5 worm cellular contexts compared by ENCODE assay signal in the genomic region with DNA sequence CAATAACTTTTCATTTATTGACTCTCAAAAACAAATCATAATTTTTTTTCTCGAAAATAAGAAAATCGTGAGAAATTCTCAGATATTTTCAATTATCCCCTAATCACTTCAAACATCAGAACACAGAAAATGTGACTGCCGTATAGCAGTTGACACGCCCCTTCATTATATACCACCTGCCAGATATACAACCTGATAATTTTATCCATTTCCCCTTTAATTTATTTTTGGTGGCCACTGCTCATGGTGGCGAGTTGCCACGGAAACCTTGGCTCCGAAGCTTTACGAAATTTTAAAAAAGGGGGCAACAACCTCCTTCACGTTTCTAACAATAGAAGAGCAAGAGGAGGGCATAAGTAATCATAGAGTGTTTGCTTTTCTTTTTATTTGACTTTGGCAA.
TF ChIP-seq lines count a peak whose summit lies in the region.

No protein-coding gene starts in this region.

TF ChIP-seq in whole organism, L1 larva, 84 proteins besides CTCF, POLR2A, EP300 and RAD21:
- TF ChIP-seq hpl-2 (GFP tag; optimal IDR thresholded peaks at IDR 0.05; lab: Kevin White, UChicago) = no peak
- TF ChIP-seq ceh-63 (GFP tag; optimal IDR thresholded peaks at IDR 0.05; lab: Kevin White, UChicago) = no peak
- peak; percentile 77 for TF ChIP-seq fkh-8 (tag; optimal IDR thresholded peaks at IDR 0.05; lab: Kevin White, UChicago)
- TF ChIP-seq nhr-237 (tag; optimal IDR thresholded peaks at IDR 0.05; lab: Kevin White, UChicago) = peak; percentile 45
- TF ChIP-seq irx-1 (tag; optimal IDR thresholded peaks at IDR 0.05; lab: Kevin White, UChicago) = no peak
- peak; percentile 61 for TF ChIP-seq nhr-71 (tag; optimal IDR thresholded peaks at IDR 0.05; lab: Kevin White, UChicago)

TF ChIP-seq in whole organism, L4 larva, 104 proteins besides CTCF, POLR2A, EP300 and RAD21:
- no peak for TF ChIP-seq nhr-10 (tag; optimal IDR thresholded peaks at IDR 0.05; lab: Kevin White, UChicago)
- peak; percentile 58 for TF ChIP-seq aha-1 (tag; lab: Kevin White, UChicago)
- TF ChIP-seq unc-62 (GFP tag; optimal IDR thresholded peaks at IDR 0.05 in 1 of 2; lab: Kevin White, UChicago) = peak in 1 of 2 experiments; percentile 33
- TF ChIP-seq unc-62 (tag; optimal IDR thresholded peaks at IDR 0.05; lab: Kevin White, UChicago) = no peak
- peak; percentile 43 for TF ChIP-seq nhr-11 (tag; optimal IDR thresholded peaks at IDR 0.05; lab: Kevin White, UChicago)

TF ChIP-seq in whole organism, late embryonic, 69 proteins besides CTCF, POLR2A, EP300 and RAD21:
- TF ChIP-seq che-1 (tag; optimal IDR thresholded peaks at IDR 0.05; lab: Kevin White, UChicago) (no peak), pax-1 (tag; optimal IDR thresholded peaks at IDR 0.05; lab: Kevin White, UChicago) (no peak), unc-42 (tag; optimal IDR thresholded peaks at IDR 0.05; lab: Kevin White, UChicago) (peak; percentile 29), ceh-24 (tag; optimal IDR thresholded peaks at IDR 0.05; lab: Kevin White, UChicago) (no peak), ceh-14 (tag; optimal IDR thresholded peaks at IDR 0.05; lab: Kevin White, UChicago) (peak; percentile 46)

TF ChIP-seq in whole organism, midembryonic, 9 proteins besides CTCF, POLR2A, EP300 and RAD21:
- no peak for TF ChIP-seq ztf-23 (GFP tag; IDR thresholded peaks at IDR 0.05; lab: Robert Waterston, UW)
- 0 out of 2 replicates have a peak, but pooled peaks have one; percentile 10 for TF ChIP-seq ztf-29 (GFP tag; IDR thresholded peaks at IDR 0.05; lab: Robert Waterston, UW)

TF ChIP-seq in whole organism, mixed stage, embryonic, 35 proteins besides CTCF, POLR2A, EP300 and RAD21:
- TF ChIP-seq bed-3 (GFP tag; optimal IDR thresholded peaks at IDR 0.05; lab: Kevin White, UChicago) (no peak), ces-1 (GFP tag; optimal IDR thresholded peaks at IDR 0.05; lab: Kevin White, UChicago) (peak; percentile 33), M03D4.4 (tag; optimal IDR thresholded peaks at IDR 0.05; lab: Kevin White, UChicago) (no peak), elt-1 (tag; optimal IDR thresholded peaks at IDR 0.05; lab: Kevin White, UChicago; ENCODE audit: borderline replicate concordance, insufficient read depth) (no peak)
TF ChIP-seq in whole organism, mixed stage, embryonic: peak in this region for 1.
